Worm (Caenorhabditis elegans) whole organism, L4 larva: ENCODE data around the gene F12F6.1.

Experiments
- F49E8.2 ChIP-seq: sonication (generic microtip); optimal IDR thresholded peaks from 2 replicates; lab custom pipeline; 2016; ENCODE audit warnings: missing compliant biosample characterization, mild to moderate bottlenecking, missing genetic modification characterization, borderline replicate concordance
- R02D3.7 ChIP-seq: fragments of 150-350 bp; sonication (generic microtip); optimal IDR thresholded peaks from 3 replicates; lab custom pipeline; 2014; ENCODE audit warnings: missing biosample characterization, missing genetic modification characterization
- Y5F2A.4 ChIP-seq: fragments of 200-800 bp; sonication (Bioruptor generic); optimal IDR thresholded peaks from 2 replicates; lab custom pipeline; 2018; ENCODE audit warnings: mild to moderate bottlenecking, missing genetic modification characterization, missing compliant biosample characterization
- ZK546.5 ChIP-seq, 2 experiments: sonication (generic microtip); optimal IDR thresholded peaks; 2 replicates each; lab custom pipeline; 2017; ENCODE audit warnings: missing biosample characterization in 2 of 2, missing genetic modification characterization in 2 of 2
- aha-1 ChIP-seq: fragments of 150-350 bp; peaks from one replicate; lab custom pipeline; 2014; ENCODE audit warnings: missing biosample characterization, missing genetic modification characterization
- ceh-20 ChIP-seq: fragments of 200-800 bp; sonication (Bioruptor generic); IDR thresholded peaks from 2 replicates; pipeline ENCODE4 v1.3.6; 2022; ENCODE audit warnings: missing genetic modification reagents, missing genetic modification characterization, missing compliant biosample characterization
- ceh-32 ChIP-seq: sonication (generic microtip); optimal IDR thresholded peaks from 2 replicates; lab custom pipeline; 2016; ENCODE audit warnings: mild to moderate bottlenecking, missing genetic modification characterization, missing compliant biosample characterization; ENCODE audit not compliant: poor library complexity
- ceh-44 ChIP-seq: fragments of 200-800 bp; sonication (Bioruptor generic); IDR thresholded peaks from 2 replicates; pipeline ENCODE4 v1.3.6; 2022; ENCODE audit warnings: missing genetic modification reagents, missing genetic modification characterization, missing compliant biosample characterization
- daf-16 ChIP-seq, 3 experiments: sonication (generic microtip); optimal IDR thresholded peaks; 2 replicates each; lab custom pipeline; 2016 to 2017; ENCODE audit warnings: missing genetic modification characterization in 3 of 3, missing genetic modification reagents in 3 of 3, mild to moderate bottlenecking in 2 of 3, missing compliant biosample characterization in 2 of 3, missing biosample characterization in 1 of 3, moderate library complexity in 1 of 3
- dmd-8 ChIP-seq: fragments of 200-800 bp; sonication (Bioruptor generic); IDR thresholded peaks from 2 replicates; pipeline ENCODE4 v1.3.6; 2022; ENCODE audit warnings: missing genetic modification characterization, missing compliant biosample characterization
- duxl-1 ChIP-seq: sonication (generic microtip); optimal IDR thresholded peaks from 2 replicates; lab custom pipeline; 2016; ENCODE audit warnings: mild to moderate bottlenecking, missing genetic modification characterization, moderate library complexity, missing compliant biosample characterization; ENCODE audit not compliant: poor library complexity
- egl-43 ChIP-seq: fragments of 200-800 bp; sonication (Bioruptor generic); IDR thresholded peaks from 2 replicates; pipeline ENCODE4 v1.3.6; 2022; ENCODE audit warnings: missing genetic modification reagents, missing genetic modification characterization, missing compliant biosample characterization
- hlh-30 ChIP-seq: sonication (generic microtip); optimal IDR thresholded peaks from 2 replicates; lab custom pipeline; 2017; ENCODE audit warnings: antibody characterized with exemption, mild to moderate bottlenecking, missing genetic modification characterization, missing compliant biosample characterization; ENCODE audit not compliant: insufficient read depth
- hmg-1.1 ChIP-seq: fragments of 200-800 bp; sonication (Bioruptor generic); IDR thresholded peaks from 2 replicates; pipeline ENCODE4 v1.3.6; 2022; ENCODE audit warnings: missing genetic modification reagents, missing genetic modification characterization, missing compliant biosample characterization
- jun-1 ChIP-seq: fragments of 150-350 bp; optimal IDR thresholded peaks from 2 replicates; lab custom pipeline; 2014; ENCODE audit warnings: missing biosample characterization, missing genetic modification reagents, missing genetic modification characterization
- lin-1 ChIP-seq: fragments of 200-800 bp; sonication (Bioruptor generic); IDR thresholded peaks from 2 replicates; pipeline ENCODE4 v1.3.6; 2022; ENCODE audit warnings: missing genetic modification reagents, missing genetic modification characterization, missing compliant biosample characterization
- lin-15B ChIP-seq: fragments of 150-350 bp; sonication (generic microtip); optimal IDR thresholded peaks from 3 replicates; lab custom pipeline; 2014; ENCODE audit warnings: missing biosample characterization, missing genetic modification characterization
- lir-3 ChIP-seq: sonication (generic microtip); optimal IDR thresholded peaks from 2 replicates; lab custom pipeline; 2016; ENCODE audit warnings: mild to moderate bottlenecking, missing genetic modification characterization, missing compliant biosample characterization
- lsy-2 ChIP-seq, 2 experiments: fragments of 150-350 bp in 1 of 2; sonication (generic microtip) in 1 of 2; optimal IDR thresholded peaks; 2 replicates each; lab custom pipeline; 2014 to 2017; ENCODE audit warnings: missing biosample characterization in 2 of 2, missing genetic modification characterization in 2 of 2
- madf-9 ChIP-seq: fragments of 200-800 bp; sonication (Bioruptor generic); conservative IDR thresholded peaks from 2 replicates; pipeline ENCODE4 v1.3.6; 2022; ENCODE audit warnings: missing genetic modification reagents, missing genetic modification characterization, missing compliant biosample characterization
- mep-1 ChIP-seq: fragments of 150-350 bp; sonication (generic microtip); optimal IDR thresholded peaks from 3 replicates; lab custom pipeline; 2014; ENCODE audit warnings: missing biosample characterization, missing genetic modification characterization
- mes-2 ChIP-seq: sonication (generic microtip); optimal IDR thresholded peaks from 2 replicates; lab custom pipeline; 2016; ENCODE audit warnings: missing genotype, mild to moderate bottlenecking, missing genetic modification characterization, missing compliant biosample characterization; ENCODE audit not compliant: poor library complexity, severe bottlenecking
- nhr-41 ChIP-seq: fragments of 200-800 bp; sonication (Bioruptor generic); IDR thresholded peaks from 2 replicates; pipeline ENCODE4 v1.3.6; 2022; ENCODE audit warnings: missing genetic modification reagents, missing genetic modification characterization, missing compliant biosample characterization
- nhr-48 ChIP-seq: sonication (generic microtip); optimal IDR thresholded peaks from 2 replicates; lab custom pipeline; 2016; ENCODE audit warnings: mild to moderate bottlenecking, missing genetic modification characterization, missing compliant biosample characterization
- pha-4 ChIP-seq, 2 experiments: fragments of 150-350 bp in 1 of 2; fragments of 200-800 bp in 1 of 2; sonication (Bioruptor generic) in 1 of 2; IDR thresholded peaks in 1 of 2; optimal IDR thresholded peaks in 1 of 2; 2 replicates each; pipeline versions ENCODE4 v1.3.6 to Lab custom; 2014 to 2022; ENCODE audit warnings: missing genetic modification characterization in 2 of 2, missing genetic modification reagents in 2 of 2, missing biosample characterization in 1 of 2, missing compliant biosample characterization in 1 of 2
- rbr-2 ChIP-seq: sonication (generic microtip); optimal IDR thresholded peaks from 2 replicates; lab custom pipeline; 2016; ENCODE audit warnings: missing genotype, missing genetic modification characterization, missing compliant biosample characterization
- skn-1 ChIP-seq: fragments of 150-350 bp; optimal IDR thresholded peaks from 2 replicates; lab custom pipeline; 2014; ENCODE audit warnings: missing biosample characterization, missing genetic modification characterization
- unc-62 ChIP-seq, 3 experiments: fragments of 150-350 bp in 1 of 3; sonication (generic microtip); optimal IDR thresholded peaks in 2 of 3; peaks in 1 of 3; 1 replicate in 1 of 3; 2 replicates in 2 of 3; lab custom pipeline; 2014 to 2017; ENCODE audit warnings: missing biosample characterization in 3 of 3, missing genetic modification characterization in 3 of 3, missing genetic modification reagents in 3 of 3, missing genotype in 1 of 3
- zag-1 ChIP-seq: fragments of 150-350 bp; optimal IDR thresholded peaks from 2 replicates; lab custom pipeline; 2014; ENCODE audit warnings: missing biosample characterization, missing genetic modification characterization
- zfp-3 ChIP-seq: fragments of 200-800 bp; sonication (Bioruptor generic); conservative IDR thresholded peaks from 2 replicates; pipeline ENCODE4 v1.3.6; 2022; ENCODE audit warnings: missing genetic modification reagents, missing genetic modification characterization, missing compliant biosample characterization

Gene F12F6.1

ce11 chrIV:11566146-11566545 lies 17.6 kb upstream of the F12F6.1 start, which contains the start of gene sec-24.1 (continued):
- TF ChIP-seq ceh-44, result peak; percentile 73
- peak; percentile 5 for TF ChIP-seq zag-1
- TF ChIP-seq dmd-8 (GFP tag; lab: Robert Waterston, UW), result no peak
- TF ChIP-seq skn-1 (tag; lab: Kevin White, UChicago), result no peak
- TF ChIP-seq duxl-1, result peak; percentile 87
- TF ChIP-seq R02D3.7 (tag; lab: Kevin White, UChicago), result no peak
- TF ChIP-seq rbr-2 (tag; lab: Kevin White, UChicago), result peak; percentile 82
- peak; percentile 84 for TF ChIP-seq pha-4 (GFP tag; IDR thresholded peaks at IDR 0.05; lab: Robert Waterston, UW)
- no peak for TF ChIP-seq pha-4 (tag; optimal IDR thresholded peaks at IDR 0.05; lab: Kevin White, UChicago)
- TF ChIP-seq lir-3 (tag; lab: Kevin White, UChicago), result no peak
- TF ChIP-seq ceh-32 (tag; lab: Kevin White, UChicago), result no peak
- peak; percentile 92 for TF ChIP-seq hmg-1.1 (GFP tag; lab: Robert Waterston, UW)
- TF ChIP-seq lin-1 (GFP tag; lab: Robert Waterston, UW), result no peak
- TF ChIP-seq Y5F2A.4 (GFP tag; lab: Kevin White, UChicago), result no peak
- TF ChIP-seq madf-9, result peak; percentile 55; the same call in 1 of the 2 replicates
- no peak for TF ChIP-seq F49E8.2 (tag; lab: Kevin White, UChicago)
- TF ChIP-seq jun-1 (tag; lab: Kevin White, UChicago), result peak; percentile 53
- TF ChIP-seq ceh-20, result peak; percentile 77

ce11 chrIV:11568249-11568940 lies 15.4 kb upstream of the F12F6.1 start:
- TF ChIP-seq aha-1 (tag; lab: Kevin White, UChicago), result peak; percentile 22
- TF ChIP-seq daf-16 (GFP tag; optimal IDR thresholded peaks at IDR 0.05; lab: Kevin White, UChicago), result no peak
- TF ChIP-seq daf-16 (tag; optimal IDR thresholded peaks at IDR 0.05; lab: Kevin White, UChicago), result peak; percentile 8
- peak in 1 of 2 experiments; percentile 96 for TF ChIP-seq unc-62 (GFP tag; optimal IDR thresholded peaks at IDR 0.05 in 1 of 2; lab: Kevin White, UChicago)
- TF ChIP-seq unc-62 (tag; optimal IDR thresholded peaks at IDR 0.05; lab: Kevin White, UChicago), result no peak
- no peak for TF ChIP-seq lin-15B (tag; lab: Kevin White, UChicago)

ce11 chrIV:11569795-11570194 lies 14.0 kb upstream of the F12F6.1 start:
- no peak for TF ChIP-seq lsy-2 (tag; optimal IDR thresholded peaks at IDR 0.05; lab: Kevin White, UChicago)
- peak; percentile 3 for TF ChIP-seq aha-1 (tag; lab: Kevin White, UChicago)

- TF ChIP-seq jun-1 (tag; lab: Kevin White, UChicago), result no peak
Measured at ce11 chrIV:11570200-11570599, 13.6 kb upstream of the F12F6.1 start, which contains the start of gene srgp-1. srgp-1 (plus strand) TSS chrIV:11570500.

- 0 out of 2 replicates have a peak, but pooled peaks have one; percentile 23 for TF ChIP-seq egl-43 (GFP tag; lab: Robert Waterston, UW)
- TF ChIP-seq nhr-41 (GFP tag; lab: Robert Waterston, UW), result no peak
- TF ChIP-seq unc-62 (GFP tag; optimal IDR thresholded peaks at IDR 0.05 in 1 of 2; lab: Kevin White, UChicago), result peak in 1 of 2 experiments; percentile 97
- no peak for TF ChIP-seq unc-62 (tag; optimal IDR thresholded peaks at IDR 0.05; lab: Kevin White, UChicago)
- TF ChIP-seq aha-1 (tag; lab: Kevin White, UChicago), result peak; percentile 88
- TF ChIP-seq zfp-3 (GFP tag; lab: Robert Waterston, UW), result no peak
- TF ChIP-seq mep-1 (tag; lab: Kevin White, UChicago), result peak; percentile 22
- TF ChIP-seq ZK546.5 (tag; optimal IDR thresholded peaks at IDR 0.05; lab: Kevin White, UChicago), result no peak
- peak; percentile 18 for TF ChIP-seq mes-2 (tag; lab: Kevin White, UChicago)
- peak; percentile 2 for TF ChIP-seq hlh-30
- no peak for TF ChIP-seq nhr-48 (tag; lab: Kevin White, UChicago)
Measured at ce11 chrIV:11571374-11571839, 12.3 kb upstream of the F12F6.1 start.
